Fruit fly (Drosophila melanogaster) whole organism, larva: ENCODE data around the gene Ctr1B.
A peak's percentile ranks its signal among the peaks of the same experiment; 100 is the strongest.

ENCODE experiments used
- noc ChIP-seq: fragments of 200-800 bp; sonication (Bioruptor generic); optimal IDR thresholded peaks from 3 replicates; lab custom pipeline; 2019; ENCODE audit warnings: missing biosample characterization, mild to moderate bottlenecking, missing genetic modification characterization, moderate library complexity

Ctr1B gene

DNA sequence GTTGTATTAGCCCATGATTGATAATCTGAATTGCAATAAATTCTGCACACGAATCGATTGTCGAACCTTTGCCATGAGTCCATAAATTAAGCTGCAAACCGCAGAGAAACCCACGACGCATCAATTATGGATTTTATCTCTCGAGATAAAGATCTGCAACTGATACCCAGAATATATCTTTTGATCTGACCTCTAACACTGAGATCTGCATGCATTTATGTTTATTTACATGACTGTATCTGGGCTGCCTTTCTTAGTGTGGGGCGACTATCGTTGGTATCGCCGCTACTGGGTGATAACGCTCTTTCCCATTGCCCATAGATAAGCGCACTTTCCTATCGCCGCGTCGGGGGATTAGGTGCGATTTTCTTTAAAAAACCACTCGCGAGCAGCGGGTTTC, at the start of gene Ctr1B:
TSS of gene Ctr1B (plus strand) at position 398 of the 400 bp plus-strand sequence.
- TF ChIP-seq noc = peak; percentile 44

- no peak for TF ChIP-seq noc
Measured at dm6 chr3R:8269740-8270139, 47.7 kb upstream of the Ctr1B start, which contains the start of gene CG9630. Gene CG9630 (minus strand): TSS chr3R:8269896.

- TF ChIP-seq noc = no peak
Measured at dm6 chr3R:8272573-8273165, 44.7 kb upstream of the Ctr1B start.

- TF ChIP-seq noc = no peak
Measured at dm6 chr3R:8275031-8275430, 42.4 kb upstream of the Ctr1B start.

- TF ChIP-seq noc = no peak
Measured at dm6 chr3R:8277494-8278293, 39.7 kb upstream of the Ctr1B start, which contains the start of gene ato. Gene ato (plus strand): TSS chr3R:8278052.

- no peak for TF ChIP-seq noc
Measured at dm6 chr3R:8279970-8280369, 37.4 kb upstream of the Ctr1B start.

DNA sequence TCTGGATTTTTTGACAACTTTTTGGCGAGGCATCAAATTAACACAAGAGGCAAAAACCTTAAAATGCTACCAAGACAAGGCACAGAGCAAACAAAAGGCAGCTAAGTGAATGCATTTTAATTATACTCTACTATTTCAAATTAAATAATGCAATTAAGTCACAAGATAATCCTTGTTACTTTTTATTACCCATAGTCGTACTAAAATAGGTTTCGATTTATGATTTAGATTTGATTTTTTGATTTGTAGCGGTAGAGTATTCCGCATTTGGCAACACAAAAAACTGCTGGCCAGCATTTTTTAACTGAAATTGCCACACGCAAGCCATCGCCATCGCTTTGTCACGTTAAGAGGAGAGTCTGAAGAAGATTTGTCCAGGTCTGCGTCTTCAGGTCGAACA, 34.7 kb upstream of the Ctr1B start:
- no peak for TF ChIP-seq noc

dm6 chr3R:8284234-8284633, 33.2 kb upstream of the Ctr1B start:
- no peak for TF ChIP-seq noc

DNA sequence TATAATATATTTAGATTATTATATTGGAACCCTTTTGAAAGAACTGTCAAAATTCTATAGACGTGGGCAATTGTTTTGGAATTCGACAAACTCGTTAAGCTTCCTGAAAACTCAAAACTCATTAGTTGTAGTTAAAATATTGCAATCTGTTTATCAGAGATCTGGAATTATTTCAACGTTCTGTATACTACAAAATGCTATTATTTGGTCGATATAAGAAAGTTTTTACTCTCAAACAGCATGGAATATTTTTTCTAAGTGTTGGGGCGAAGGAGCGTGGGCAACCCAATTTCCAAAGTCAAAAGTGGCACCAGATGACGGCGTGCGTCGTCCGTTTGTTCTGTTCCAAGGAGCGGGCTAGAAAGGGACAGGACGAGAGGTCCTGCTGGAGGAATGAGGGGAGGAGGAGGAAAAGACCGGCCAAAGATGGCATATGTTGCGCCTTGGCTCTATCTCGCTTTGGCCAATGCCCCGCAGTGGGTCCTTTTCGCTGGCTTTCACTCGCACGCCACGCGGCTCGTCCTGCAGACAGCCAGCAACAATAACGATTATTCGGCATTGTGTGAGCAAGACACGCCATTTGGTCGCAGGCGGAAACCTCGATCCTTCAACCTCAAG, 31.6 kb upstream of the Ctr1B start:
- no peak for TF ChIP-seq noc

DNA sequence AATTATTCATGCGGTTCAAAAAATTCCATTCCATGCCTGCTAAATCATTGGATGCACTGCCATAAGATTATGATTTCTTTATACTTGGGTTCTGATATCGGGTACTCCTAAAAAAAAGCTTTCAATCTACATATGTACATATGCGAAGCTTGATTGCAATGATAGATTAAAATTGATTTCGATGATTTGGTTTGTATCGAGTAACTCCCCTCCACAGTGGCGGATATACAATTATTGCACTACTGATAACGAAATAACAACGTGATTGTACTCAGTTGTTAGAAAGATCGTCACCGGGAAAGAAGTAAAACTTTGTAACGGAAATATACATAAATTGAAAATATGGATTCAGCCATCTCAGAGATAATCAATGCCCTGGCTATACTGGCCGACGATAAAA, 29.7 kb upstream of the Ctr1B start, which contains the start of gene Nazo:
TSS of gene Nazo (plus strand) at position 180 of the 400 bp plus-strand sequence.
- no peak for TF ChIP-seq noc

- no peak for TF ChIP-seq noc
Measured at dm6 chr3R:8288790-8289189, 28.6 kb upstream of the Ctr1B start.

DNA sequence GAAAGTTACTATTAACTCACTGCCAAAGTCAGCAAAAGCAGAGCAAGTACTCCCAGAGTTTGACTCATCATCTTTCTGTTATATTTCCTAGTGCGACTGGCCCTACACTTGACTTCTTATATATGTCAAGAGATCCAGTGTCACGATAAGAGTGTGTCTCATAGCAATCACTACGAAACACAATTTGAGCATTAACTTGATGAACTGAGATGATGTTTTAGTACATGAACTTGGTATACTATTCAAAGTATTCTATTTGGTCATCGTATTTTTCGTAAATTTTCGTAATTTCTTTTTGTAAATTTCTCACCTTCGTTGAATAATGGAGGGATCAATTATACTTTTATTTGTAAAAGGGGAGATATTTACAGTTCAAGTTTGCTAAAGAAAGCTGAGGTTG, 26.9 kb upstream of the Ctr1B start, which contains the start of gene CG11672:
TSS of gene CG11672 (minus strand) at position 101 of the 400 bp plus-strand sequence.
- TF ChIP-seq noc = no peak

dm6 chr3R:8290940-8291339, 26.5 kb upstream of the Ctr1B start, which contains the start of gene CG31464:
Gene CG31464 (plus strand): TSS chr3R:8291240.
- TF ChIP-seq noc = no peak

- no peak for TF ChIP-seq noc
Measured at dm6 chr3R:8292034-8292433, 25.4 kb upstream of the Ctr1B start, which contains the start of gene CG31463. Gene CG31463 (plus strand): TSS chr3R:8292335.

- no peak for TF ChIP-seq noc
Measured at dm6 chr3R:8300928-8301752, 16.3 kb upstream of the Ctr1B start, which contains the start of the genes CG9626 and mRpL1. Gene CG9626 (minus strand): TSS chr3R:8300978. Gene mRpL1 (plus strand): TSS chr3R:8301440.

- no peak for TF ChIP-seq noc
Measured at dm6 chr3R:8303848-8304247, 13.6 kb upstream of the Ctr1B start, which contains the start of gene nac. Gene nac (minus strand): TSS chr3R:8304023.
